Fruit fly (Drosophila melanogaster) whole organism, embryonic: Measurements from ENCODE around the gene Sur-8.

Experiments
- CG10654 ChIP-seq: fragments of 200-800 bp; sonication (Bioruptor generic); optimal IDR thresholded peaks from 2 replicates; lab custom pipeline; 2016; ENCODE audit warnings: missing biosample characterization, missing genetic modification characterization
- CG13123 ChIP-seq: fragments of 200-800 bp; sonication (Bioruptor generic); optimal IDR thresholded peaks from 2 replicates; lab custom pipeline; 2016; ENCODE audit warnings: missing biosample characterization, missing genetic modification characterization
- CG14014 ChIP-seq: fragments of 200-800 bp; sonication (Bioruptor generic); IDR thresholded peaks from 2 replicates; pipeline ENCODE4 v1.3.6; 2022; ENCODE audit warnings: missing biosample characterization, missing genetic modification characterization
- CG1529 ChIP-seq: fragments of 200-800 bp; sonication (Bioruptor generic); optimal IDR thresholded peaks from 3 replicates; lab custom pipeline; 2018; ENCODE audit warnings: missing biosample characterization, missing genetic modification characterization
- CG16813 ChIP-seq: fragments of 200-800 bp; sonication (Bioruptor generic); IDR thresholded peaks from 3 replicates; pipeline ENCODE4 v1.3.6; 2022; ENCODE audit warnings: missing biosample characterization, missing genetic modification characterization; ENCODE audit not compliant: partially characterized antibody
- CG17359 ChIP-seq: fragments of 200-800 bp; sonication (Bioruptor generic); optimal IDR thresholded peaks from 3 replicates; lab custom pipeline; 2018; ENCODE audit warnings: missing biosample characterization, mild to moderate bottlenecking, missing genetic modification characterization, moderate library complexity
- CG17802 ChIP-seq: fragments of 200-800 bp; sonication (Bioruptor generic); optimal IDR thresholded peaks from 2 replicates; lab custom pipeline; 2018; ENCODE audit warnings: missing biosample characterization, mild to moderate bottlenecking, missing genetic modification characterization, moderate library complexity
- CG3065 ChIP-seq: fragments of 200-800 bp; sonication (Bioruptor generic); optimal IDR thresholded peaks from 2 replicates; lab custom pipeline; 2016; ENCODE audit warnings: missing biosample characterization, missing genetic modification characterization
- CG31365 ChIP-seq: fragments of 200-800 bp; sonication (Bioruptor generic); optimal IDR thresholded peaks from 2 replicates; lab custom pipeline; 2018; ENCODE audit warnings: missing biosample characterization, mild to moderate bottlenecking, missing genetic modification characterization
- CG32767 ChIP-seq: fragments of 200-800 bp; sonication (Bioruptor generic); IDR thresholded peaks from 2 replicates; pipeline ENCODE4 v1.3.6; 2022; ENCODE audit warnings: missing biosample characterization, missing genetic modification characterization
- CG3838 ChIP-seq: fragments of 200-800 bp; sonication (Bioruptor generic); optimal IDR thresholded peaks from 3 replicates; lab custom pipeline; 2016; ENCODE audit warnings: missing biosample characterization, missing genetic modification characterization
- CG3995 ChIP-seq: fragments of 200-800 bp; sonication (Bioruptor generic); optimal IDR thresholded peaks from 3 replicates; lab custom pipeline; 2016; ENCODE audit warnings: missing biosample characterization, missing genetic modification characterization
- CG4328 ChIP-seq: fragments of 200-800 bp; sonication (Bioruptor generic); optimal IDR thresholded peaks from 3 replicates; lab custom pipeline; 2017; ENCODE audit warnings: missing biosample characterization, missing genetic modification reagents, missing genetic modification characterization
- CG4707 ChIP-seq: fragments of 200-800 bp; sonication (Bioruptor generic); optimal IDR thresholded peaks from 2 replicates; lab custom pipeline; 2018; ENCODE audit warnings: missing biosample characterization, mild to moderate bottlenecking, missing genetic modification characterization, moderate library complexity
- CG5245 ChIP-seq: fragments of 200-800 bp; sonication (Bioruptor generic); optimal IDR thresholded peaks from 3 replicates; lab custom pipeline; 2016; ENCODE audit warnings: missing biosample characterization, missing genetic modification characterization
- CG6254 ChIP-seq: fragments of 200-800 bp; sonication (Bioruptor generic); optimal IDR thresholded peaks from 3 replicates; lab custom pipeline; 2017; ENCODE audit warnings: mild to moderate bottlenecking, missing biosample characterization, missing genetic modification reagents, missing genetic modification characterization
- CG6272 ChIP-seq: fragments of 200-800 bp; sonication (Bioruptor generic); IDR thresholded peaks from 2 replicates; pipeline ENCODE4 v1.3.6; 2022; ENCODE audit warnings: missing biosample characterization, missing genetic modification characterization
- CG6791 ChIP-seq: fragments of 200-800 bp; sonication (Bioruptor generic); IDR thresholded peaks from 3 replicates; pipeline ENCODE4 v1.3.6; 2022; ENCODE audit warnings: missing biosample characterization, missing genetic modification characterization; ENCODE audit not compliant: partially characterized antibody
- CG8281 ChIP-seq: fragments of 200-800 bp; sonication (Bioruptor generic); optimal IDR thresholded peaks from 2 replicates; lab custom pipeline; 2018; ENCODE audit warnings: missing biosample characterization, mild to moderate bottlenecking, missing genetic modification characterization, moderate library complexity
- CG9817 ChIP-seq: fragments of 200-800 bp; sonication (Bioruptor generic); optimal IDR thresholded peaks from 2 replicates; lab custom pipeline; 2018; ENCODE audit warnings: missing biosample characterization, mild to moderate bottlenecking, missing genetic modification characterization, moderate library complexity
- CHES-1-like ChIP-seq: fragments of 200-800 bp; sonication (Bioruptor generic); optimal IDR thresholded peaks from 2 replicates; lab custom pipeline; 2016; ENCODE audit warnings: missing biosample characterization, missing genetic modification characterization
- CTCF ChIP-seq: fragments of 200-800 bp; sonication (Bioruptor generic); optimal IDR thresholded peaks from 2 replicates; lab custom pipeline; 2017; ENCODE audit warnings: missing biosample characterization, mild to moderate bottlenecking, missing genetic modification characterization, moderate library complexity
- D ChIP-seq, 2 experiments: fragments of 200-800 bp in 1 of 2; fragments of >200 bp in 1 of 2; sonication (Bioruptor generic) in 1 of 2; optimal IDR thresholded peaks; 2 replicates in 1 of 2; 3 replicates in 1 of 2; lab custom pipeline; 2017; ENCODE audit warnings: mild to moderate bottlenecking in 1 of 2, missing biosample characterization in 1 of 2, missing genetic modification characterization in 1 of 2, missing genetic modification reagents in 1 of 2
- Doc2 ChIP-seq: fragments of 200-800 bp; sonication (Bioruptor generic); IDR thresholded peaks from 2 replicates; pipeline ENCODE4 v1.3.6; 2022; ENCODE audit warnings: missing biosample characterization, missing genetic modification characterization
- Ets65A ChIP-seq: fragments of 200-800 bp; sonication (Bioruptor generic); peaks from one replicate; lab custom pipeline; 2016; ENCODE audit warnings: missing biosample characterization, missing genetic modification characterization
- Fer3 ChIP-seq: fragments of 200-800 bp; sonication (Bioruptor generic); optimal IDR thresholded peaks from 2 replicates; lab custom pipeline; 2018; ENCODE audit warnings: missing biosample characterization, mild to moderate bottlenecking, missing genetic modification characterization, moderate library complexity
- Hey ChIP-seq: fragments of 200-800 bp; sonication (Bioruptor generic); optimal IDR thresholded peaks from 3 replicates; lab custom pipeline; 2018; ENCODE audit warnings: missing biosample characterization, mild to moderate bottlenecking, missing genetic modification characterization
- HmgZ ChIP-seq: fragments of 200-800 bp; sonication (Bioruptor generic); optimal IDR thresholded peaks from 2 replicates; lab custom pipeline; 2018; ENCODE audit warnings: missing biosample characterization, mild to moderate bottlenecking, missing genetic modification characterization
- Hmx ChIP-seq: fragments of 200-800 bp; sonication (Bioruptor generic); optimal IDR thresholded peaks from 2 replicates; lab custom pipeline; 2016; ENCODE audit warnings: missing biosample characterization, missing genetic modification characterization
- Hr3 ChIP-seq: fragments of 200-800 bp; sonication (Bioruptor generic); optimal IDR thresholded peaks from 3 replicates; lab custom pipeline; 2016; ENCODE audit warnings: missing biosample characterization, missing genetic modification characterization
- Myb ChIP-seq: fragments of 200-800 bp; sonication (Bioruptor generic); optimal IDR thresholded peaks from 2 replicates; lab custom pipeline; 2016; ENCODE audit warnings: missing biosample characterization, missing genetic modification characterization
- Opbp ChIP-seq: fragments of 200-800 bp; sonication (Bioruptor generic); IDR thresholded peaks from 3 replicates; pipeline ENCODE4 v1.3.6; 2022; ENCODE audit warnings: missing biosample characterization, missing genetic modification characterization; ENCODE audit not compliant: partially characterized antibody
- Rfx ChIP-seq: fragments of 200-800 bp; sonication (Bioruptor generic); IDR thresholded peaks from 2 replicates; pipeline ENCODE4 v1.3.6; 2022; ENCODE audit warnings: missing biosample characterization, missing genetic modification characterization
- Side ChIP-seq: fragments of 200-800 bp; sonication (Bioruptor generic); optimal IDR thresholded peaks from 2 replicates; lab custom pipeline; 2016; ENCODE audit warnings: missing biosample characterization, missing genetic modification characterization
- Xbp1 ChIP-seq: fragments of 200-800 bp; sonication (Bioruptor generic); optimal IDR thresholded peaks from 3 replicates; lab custom pipeline; 2016; ENCODE audit warnings: missing biosample characterization, mild to moderate bottlenecking, missing genetic modification characterization
- bbx ChIP-seq: fragments of 200-800 bp; sonication (Bioruptor generic); IDR thresholded peaks from 2 replicates; pipeline ENCODE4 v1.3.6; 2022; ENCODE audit warnings: missing biosample characterization, missing genetic modification characterization; ENCODE audit not compliant: partially characterized antibody
- danr ChIP-seq: fragments of 200-800 bp; sonication (Bioruptor generic); IDR thresholded peaks from 2 replicates; pipeline ENCODE4 v1.3.6; 2022; ENCODE audit warnings: missing biosample characterization, missing genetic modification characterization
- fd3F ChIP-seq: fragments of 200-800 bp; sonication (Bioruptor generic); optimal IDR thresholded peaks from 2 replicates; lab custom pipeline; 2018; ENCODE audit warnings: missing biosample characterization, mild to moderate bottlenecking, missing genetic modification characterization, moderate library complexity
- ftz-f1 ChIP-seq: fragments of 200-800 bp; sonication (Bioruptor generic); optimal IDR thresholded peaks from 2 replicates; lab custom pipeline; 2016; ENCODE audit warnings: missing biosample characterization, missing genetic modification characterization
- grn ChIP-seq: fragments of 200-800 bp; sonication (Bioruptor generic); optimal IDR thresholded peaks from 3 replicates; lab custom pipeline; 2017; ENCODE audit warnings: missing biosample characterization, missing genetic modification characterization
- h ChIP-seq: fragments of >200 bp; optimal IDR thresholded peaks from 2 replicates; lab custom pipeline; 2017
- hb ChIP-seq: fragments of 200-800 bp; sonication (Bioruptor generic); IDR thresholded peaks from 3 replicates; pipeline ENCODE4 v1.3.6; 2022; ENCODE audit warnings: missing biosample characterization, missing genetic modification characterization; ENCODE audit not compliant: partially characterized antibody
- kah ChIP-seq: fragments of 200-800 bp; sonication (Bioruptor generic); optimal IDR thresholded peaks from 2 replicates; lab custom pipeline; 2018; ENCODE audit warnings: missing biosample characterization, mild to moderate bottlenecking, missing genetic modification characterization
- knrl ChIP-seq: fragments of 200-800 bp; sonication (Bioruptor generic); IDR thresholded peaks from 3 replicates; pipeline ENCODE4 v1.3.6; 2022; ENCODE audit warnings: missing biosample characterization, missing genetic modification characterization; ENCODE audit not compliant: partially characterized antibody
- nau ChIP-seq: fragments of 200-800 bp; sonication (Bioruptor generic); optimal IDR thresholded peaks from 3 replicates; lab custom pipeline; 2017; ENCODE audit warnings: missing biosample characterization, mild to moderate bottlenecking, missing genetic modification characterization, missing genetic modification reagents
- nmo ChIP-seq: fragments of 200-800 bp; sonication (Bioruptor generic); optimal IDR thresholded peaks from 2 replicates; lab custom pipeline; 2018; ENCODE audit warnings: missing biosample characterization, mild to moderate bottlenecking, missing genetic modification characterization, moderate library complexity
- nom ChIP-seq: fragments of 200-800 bp; sonication (Bioruptor generic); optimal IDR thresholded peaks from 2 replicates; lab custom pipeline; 2017; ENCODE audit warnings: missing biosample characterization, missing genetic modification characterization, mild to moderate bottlenecking, moderate library complexity, missing genetic modification reagents
- pita ChIP-seq: fragments of 200-800 bp; sonication (Bioruptor generic); optimal IDR thresholded peaks from 2 replicates; lab custom pipeline; 2017; ENCODE audit warnings: missing biosample characterization, mild to moderate bottlenecking, missing genetic modification characterization
- slou ChIP-seq: fragments of 200-800 bp; sonication (Bioruptor generic); optimal IDR thresholded peaks from 3 replicates; lab custom pipeline; 2016; ENCODE audit warnings: missing biosample characterization, missing genetic modification characterization
- tin ChIP-seq: fragments of 200-800 bp; sonication (Bioruptor generic); optimal IDR thresholded peaks from 3 replicates; lab custom pipeline; 2016; ENCODE audit warnings: missing biosample characterization, missing genetic modification characterization

Gene Sur-8

dm6 chr3R:17402434-17402833, at the start of gene Sur-8 (continued):
- no peak for TF ChIP-seq h
- TF ChIP-seq Doc2 (GFP tag; lab: Robert Waterston, UW), result no peak
- TF ChIP-seq D (optimal IDR thresholded peaks at IDR 0.05; lab: Kevin White, UChicago), result no peak
- TF ChIP-seq D (GFP tag; optimal IDR thresholded peaks at IDR 0.05; lab: Kevin White, UChicago), result peak; percentile 45
- TF ChIP-seq danr (GFP tag; lab: Robert Waterston, UW), result no peak
- TF ChIP-seq CG3065 (GFP tag; lab: Kevin White, UChicago), result no peak
- TF ChIP-seq fd3F (GFP tag; lab: Kevin White, UChicago), result peak; percentile 29
- TF ChIP-seq slou, result peak; percentile 17
- TF ChIP-seq ftz-f1 (GFP tag; lab: Kevin White, UChicago), result peak; percentile 38
- peak; percentile 71; the same call in 1 of the 2 replicates for TF ChIP-seq CG14014 (GFP tag; lab: Robert Waterston, UW)
- TF ChIP-seq nom (GFP tag; lab: Kevin White, UChicago), result no peak
- peak; percentile 21 for TF ChIP-seq CG4328 (GFP tag; lab: Kevin White, UChicago)
- peak; percentile 79 for TF ChIP-seq CG5245 (GFP tag; lab: Kevin White, UChicago)
- no peak for TF ChIP-seq CG8281 (tag; lab: Kevin White, UChicago)
- peak; percentile 52 for TF ChIP-seq CHES-1-like (GFP tag; lab: Kevin White, UChicago)
- peak; percentile 92 for TF ChIP-seq Rfx
- TF ChIP-seq tin (GFP tag; lab: Kevin White, UChicago), result peak; percentile 78
- TF ChIP-seq CG32767 (GFP tag; lab: Robert Waterston, UW), result no peak
- no peak for TF ChIP-seq CG4707 (GFP tag; lab: Kevin White, UChicago)
- TF ChIP-seq Hey (tag; lab: Kevin White, UChicago), result no peak
- TF ChIP-seq CG13123 (GFP tag; lab: Kevin White, UChicago), result peak; percentile 38
- TF ChIP-seq CG10654, result peak; percentile 40
- peak; percentile 30 for TF ChIP-seq nau
- TF ChIP-seq Hmx (GFP tag; lab: Kevin White, UChicago), result no peak
- no peak for TF ChIP-seq CG1529 (GFP tag; lab: Kevin White, UChicago)
- peak; percentile 98 for TF ChIP-seq CTCF (GFP tag; lab: Kevin White, UChicago)
- peak; percentile 49 for TF ChIP-seq Fer3
- TF ChIP-seq CG9817 (tag; lab: Kevin White, UChicago), result peak; percentile 58
- peak; percentile 2 for TF ChIP-seq Side (GFP tag; lab: Kevin White, UChicago)
- TF ChIP-seq CG17359 (tag; lab: Kevin White, UChicago), result peak; percentile 53
- no peak for TF ChIP-seq CG6254

DNA sequence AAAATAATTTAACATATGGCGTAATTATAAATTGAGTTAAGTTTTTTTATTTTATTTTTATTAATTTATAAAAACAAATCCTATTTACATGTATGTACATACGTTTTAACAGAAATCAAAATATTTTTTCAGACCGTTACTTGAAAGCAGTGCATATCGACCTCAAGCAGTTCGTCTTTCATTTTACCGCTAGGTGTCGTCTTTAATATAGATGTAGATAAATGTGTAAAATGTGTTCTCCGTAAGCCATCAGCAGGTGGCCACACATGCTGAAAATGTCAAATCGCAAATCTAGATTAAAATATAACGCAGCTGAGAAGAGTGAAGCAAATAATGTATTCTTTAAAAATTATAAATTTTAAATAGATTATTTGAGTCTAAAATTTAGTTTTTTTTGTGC, 47.1 kb upstream of the Sur-8 start:
- TF ChIP-seq Myb (GFP tag; lab: Kevin White, UChicago) (peak; percentile 96), CG6791 (peak; percentile 69), kah (GFP tag; lab: Kevin White, UChicago) (peak; percentile 64), hb (GFP tag; lab: Robert Waterston, UW) (peak; percentile 51; the same call in 2 of the 3 replicates), nmo (peak; percentile 29), CTCF (GFP tag; lab: Kevin White, UChicago) (peak; percentile 95), CG16813 (peak; percentile 45; the same call in 1 of the 3 replicates), D (optimal IDR thresholded peaks at IDR 0.05; lab: Kevin White, UChicago) (no peak), D (GFP tag; optimal IDR thresholded peaks at IDR 0.05; lab: Kevin White, UChicago) (no peak), CG31365 (peak; percentile 97), CG9817 (tag; lab: Kevin White, UChicago) (peak; percentile 16), Ets65A (GFP tag; lab: Kevin White, UChicago) (peak; percentile 87), HmgZ (tag; lab: Kevin White, UChicago) (peak; percentile 10), CG3838 (GFP tag; lab: Kevin White, UChicago) (no peak), Xbp1 (GFP tag; lab: Kevin White, UChicago) (peak; percentile 31), CG6272 (GFP tag; lab: Robert Waterston, UW) (0 out of 2 replicates have a peak, but pooled peaks have one; percentile 25), grn (GFP tag; lab: Kevin White, UChicago) (peak; percentile 25), CG17802 (peak; percentile 62), bbx (GFP tag; lab: Robert Waterston, UW) (peak; percentile 48; the same call in 1 of the 2 replicates), Hr3 (GFP tag; lab: Kevin White, UChicago) (peak; percentile 4), Opbp (GFP tag; lab: Robert Waterston, UW) (peak; percentile 69; the same call in 2 of the 3 replicates), CG3065 (GFP tag; lab: Kevin White, UChicago) (no peak), pita (GFP tag; lab: Kevin White, UChicago) (peak; percentile 6), knrl (GFP tag; lab: Robert Waterston, UW) (peak; percentile 65; the same call in 2 of the 3 replicates), CG3995 (GFP tag; lab: Kevin White, UChicago) (peak; percentile 28)
